Worm (Caenorhabditis elegans): Measurements from ENCODE around the gene Y47G7B.2.
A peak's percentile ranks its signal among the peaks of the same experiment; 100 is the strongest.

Gene Y47G7B.2

DNA sequence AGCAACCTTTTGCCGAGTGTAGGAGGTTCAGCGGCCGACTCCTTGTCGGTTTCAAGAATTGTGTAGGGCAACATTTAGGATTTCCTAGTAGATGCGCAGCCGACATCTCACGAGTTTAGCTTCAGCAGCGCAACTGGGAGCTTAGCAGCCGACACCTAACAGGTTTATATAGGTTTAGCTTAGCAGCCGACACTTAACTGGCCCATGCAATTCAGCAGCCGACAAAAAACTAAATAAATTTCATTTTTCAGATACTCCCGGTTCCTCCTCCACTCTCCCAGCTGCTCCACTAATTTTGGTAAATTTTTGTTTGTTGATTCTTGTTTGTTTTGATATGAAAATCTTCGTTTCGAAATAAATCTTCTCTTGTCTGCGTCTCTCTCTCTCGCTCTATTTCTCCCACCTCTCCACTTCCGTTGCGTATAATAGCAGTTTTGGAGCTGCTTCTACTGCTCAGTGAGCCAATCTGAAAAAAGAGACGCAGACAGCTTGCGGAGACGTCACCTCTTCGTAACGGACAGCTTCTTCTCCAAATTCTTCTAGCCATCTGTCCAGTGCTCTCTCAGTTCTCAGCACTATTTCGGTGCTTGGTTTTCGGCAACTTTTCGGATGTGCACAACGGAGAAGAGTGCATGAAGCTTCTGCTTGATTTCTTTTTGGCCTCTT is 40.3 kb upstream of the Y47G7B.2 start (continued):
- TF ChIP-seq unc-62 (GFP tag; optimal IDR thresholded peaks at IDR 0.05 in 1 of 2) (peak in 1 of 2 experiments; percentile 99), unc-62 (tag; optimal IDR thresholded peaks at IDR 0.05) (no peak), nhr-6 (tag; optimal IDR thresholded peaks at IDR 0.05) (no peak), rbr-2 (tag; optimal IDR thresholded peaks at IDR 0.05) (peak; percentile 73), F26F4.8 (GFP tag; conservative IDR thresholded peaks at IDR 0.05) (no peak), mdt-29 (GFP tag; IDR thresholded peaks at IDR 0.05) (no peak)

ce11 chrII:2742251-2742650 is 34.4 kb upstream of the Y47G7B.2 start, which contains the start of gene T05A8.7:
TSS of gene T05A8.7 (minus strand) at chrII:2742351.
- peak in 1 of 2 experiments; percentile 51 for TF ChIP-seq unc-62 (GFP tag; optimal IDR thresholded peaks at IDR 0.05 in 1 of 2)
- no peak for TF ChIP-seq unc-62 (tag; optimal IDR thresholded peaks at IDR 0.05)
- TF ChIP-seq T26A8.4 (GFP tag; IDR thresholded peaks at IDR 0.05), result no peak
- no peak for TF ChIP-seq unc-130 (GFP tag; optimal IDR thresholded peaks at IDR 0.05)
- no peak for TF ChIP-seq nhr-41 (GFP tag; IDR thresholded peaks at IDR 0.05)
- TF ChIP-seq mxl-2 (GFP tag; conservative IDR thresholded peaks at IDR 0.05), result no peak

DNA sequence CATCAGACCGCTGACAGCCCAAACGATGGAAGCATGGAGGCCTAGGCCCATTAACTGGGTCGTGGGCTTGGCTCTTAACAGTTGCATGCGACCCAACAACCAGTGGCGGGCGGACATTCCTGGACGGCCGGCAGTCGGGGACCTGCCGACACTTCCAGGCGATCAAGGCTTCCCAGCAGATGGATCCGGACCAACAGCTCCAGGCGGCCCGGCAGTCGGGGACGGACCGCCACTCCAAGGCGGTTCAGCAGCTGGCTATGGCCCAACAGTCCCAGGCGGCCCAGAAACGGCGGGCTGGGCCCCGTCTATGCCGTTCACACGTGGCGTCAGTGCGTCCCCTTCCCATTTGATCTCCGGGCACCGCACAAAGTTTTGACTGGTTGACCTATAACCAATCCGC is 33.6 kb upstream of the Y47G7B.2 start:
- TF ChIP-seq set-16 (GFP tag; IDR thresholded peaks at IDR 0.05), result peak; percentile 96
- no peak for TF ChIP-seq lin-39 (tag; optimal IDR thresholded peaks at IDR 0.05)
- TF ChIP-seq saeg-2 (GFP tag; IDR thresholded peaks at IDR 0.05), result 0 out of 2 replicates have a peak, but pooled peaks have one; percentile 24
- peak; percentile 16 for TF ChIP-seq aha-1 (tag)
- TF ChIP-seq lin-13 (GFP tag; optimal IDR thresholded peaks at IDR 0.05), result no peak

DNA sequence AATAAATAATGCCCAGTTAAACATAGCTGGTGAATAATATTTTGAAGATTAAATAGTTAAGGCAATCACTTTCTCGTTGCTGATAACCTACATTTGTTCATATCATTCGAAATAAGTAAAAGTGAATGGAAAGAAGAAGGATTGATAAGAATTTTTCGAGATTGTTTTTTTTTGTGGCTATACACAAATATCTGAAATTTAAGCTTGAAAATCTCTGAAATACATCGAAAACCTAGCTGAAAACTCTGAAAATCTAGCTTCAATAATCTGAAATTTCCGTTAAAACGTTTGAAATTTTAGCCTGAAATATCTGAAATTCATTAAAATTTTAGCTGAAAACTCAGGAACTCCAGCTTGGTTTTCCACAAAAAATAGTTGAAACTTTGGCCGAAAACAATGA is 31.8 kb upstream of the Y47G7B.2 start, which contains the start of gene T05A8.6:
TSS of gene T05A8.6 (minus strand) at position 101 of the 400 bp plus-strand sequence.
- TF ChIP-seq nhr-41 (GFP tag; IDR thresholded peaks at IDR 0.05) (no peak), nhr-28 (tag; optimal IDR thresholded peaks at IDR 0.05) (no peak), nhr-11 (tag; optimal IDR thresholded peaks at IDR 0.05) (no peak), lim-7 (GFP tag; IDR thresholded peaks at IDR 0.05) (no peak), mxl-3 (GFP tag; optimal IDR thresholded peaks at IDR 0.05) (no peak), zfp-3 (GFP tag; conservative IDR thresholded peaks at IDR 0.05) (no peak), lsy-2 (tag; optimal IDR thresholded peaks at IDR 0.05) (no peak), tra-1 (GFP tag; IDR thresholded peaks at IDR 0.05) (no peak), spr-3 (GFP tag; optimal IDR thresholded peaks at IDR 0.05) (no peak), aly-2 (tag; optimal IDR thresholded peaks at IDR 0.05) (no peak), mes-2 (tag; optimal IDR thresholded peaks at IDR 0.05; ENCODE audit: poor library complexity, severe bottlenecking) (no peak), hmg-1.1 (GFP tag; IDR thresholded peaks at IDR 0.05) (no peak), ztf-11 (tag; optimal IDR thresholded peaks at IDR 0.05) (no peak), daf-16 (GFP tag; optimal IDR thresholded peaks at IDR 0.05) (no peak), daf-16 (tag; optimal IDR thresholded peaks at IDR 0.05) (no peak)

- TF ChIP-seq nhr-41 (GFP tag; IDR thresholded peaks at IDR 0.05) (no peak), set-16 (GFP tag; IDR thresholded peaks at IDR 0.05) (peak; percentile 82), php-3 (GFP tag; IDR thresholded peaks at IDR 0.05) (0 out of 2 replicates have a peak, but pooled peaks have one; percentile 12), lin-29 (GFP tag; IDR thresholded peaks at IDR 0.05) (0 out of 2 replicates have a peak, but pooled peaks have one; percentile 19), lim-7 (GFP tag; IDR thresholded peaks at IDR 0.05) (peak; percentile 34; the same call in 1 of the 2 replicates), nhr-42 (GFP tag; IDR thresholded peaks at IDR 0.05) (no peak)
These were observed 29.1 kb upstream of the Y47G7B.2 start for ce11 chrII:2736938-2737337.
